Worm (Caenorhabditis elegans) whole organism, L3 larva: ENCODE data around the gene K01A2.10.

Experiments used
- R02D3.7 ChIP-seq: fragments of 150-350 bp; optimal IDR thresholded peaks from 2 replicates; lab custom pipeline; 2014; ENCODE audit warnings: missing biosample characterization, missing genetic modification characterization
- ZK546.5 ChIP-seq: sonication (generic microtip); optimal IDR thresholded peaks from 2 replicates; lab custom pipeline; 2017; ENCODE audit warnings: missing biosample characterization, missing genetic modification characterization
- aly-2 ChIP-seq: fragments of 150-350 bp; optimal IDR thresholded peaks from 2 replicates; lab custom pipeline; 2014; ENCODE audit warnings: missing biosample characterization, missing genetic modification characterization
- ama-1 ChIP-seq: fragments of 150-350 bp; optimal IDR thresholded peaks from 2 replicates; lab custom pipeline; 2018
- ceh-16 ChIP-seq: sonication (generic microtip); optimal IDR thresholded peaks from 2 replicates; lab custom pipeline; 2017; ENCODE audit warnings: missing biosample characterization, missing genetic modification characterization
- ceh-28 ChIP-seq: fragments of 150-350 bp; optimal IDR thresholded peaks from 2 replicates; lab custom pipeline; 2014; ENCODE audit warnings: missing biosample characterization, missing genetic modification reagents, missing genetic modification characterization
- ceh-82 ChIP-seq: fragments of 150-350 bp; optimal IDR thresholded peaks from 2 replicates; lab custom pipeline; 2014; ENCODE audit warnings: missing biosample characterization, missing genetic modification characterization
- ceh-9 ChIP-seq: sonication (generic microtip); optimal IDR thresholded peaks from 2 replicates; lab custom pipeline; 2018; ENCODE audit warnings: missing biosample characterization, missing genetic modification characterization
- daf-12 ChIP-seq: fragments of 150-350 bp; optimal IDR thresholded peaks from 2 replicates; lab custom pipeline; 2014; ENCODE audit warnings: missing biosample characterization, missing genetic modification reagents, missing genetic modification characterization
- egl-27 ChIP-seq: sonication (generic microtip); optimal IDR thresholded peaks from 4 replicates; lab custom pipeline; 2017; ENCODE audit warnings: missing biosample characterization, missing genetic modification reagents, missing genetic modification characterization
- egl-5 ChIP-seq: fragments of 150-350 bp; optimal IDR thresholded peaks from 2 replicates; lab custom pipeline; 2017; ENCODE audit warnings: missing biosample characterization, missing genetic modification reagents, missing genetic modification characterization, inconsistent platforms
- elt-1 ChIP-seq: fragments of 150-350 bp; optimal IDR thresholded peaks from 2 replicates; lab custom pipeline; 2014; ENCODE audit warnings: missing biosample characterization, missing genetic modification characterization
- elt-2 ChIP-seq: sonication (generic microtip); optimal IDR thresholded peaks from 2 replicates; lab custom pipeline; 2016; ENCODE audit warnings: missing genetic modification reagents, mild to moderate bottlenecking, missing genetic modification characterization, missing compliant biosample characterization
- eor-1 ChIP-seq, 2 experiments: fragments of 150-350 bp; optimal IDR thresholded peaks; 2 replicates each; lab custom pipeline; 2014 to 2018; ENCODE audit warnings: missing biosample characterization in 2 of 2, missing genetic modification characterization in 2 of 2
- fkh-10 ChIP-seq: sonication (generic microtip); optimal IDR thresholded peaks from 2 replicates; lab custom pipeline; 2017; ENCODE audit warnings: missing biosample characterization, missing genetic modification reagents, missing genetic modification characterization
- fkh-2 ChIP-seq: fragments of 150-350 bp; optimal IDR thresholded peaks from 2 replicates; lab custom pipeline; 2014; ENCODE audit warnings: missing biosample characterization, missing genetic modification reagents, missing genetic modification characterization
- fos-1 ChIP-seq: fragments of 150-350 bp; optimal IDR thresholded peaks from 2 replicates; lab custom pipeline; 2014; ENCODE audit warnings: missing biosample characterization, missing genetic modification characterization
- hmg-11 ChIP-seq: sonication (generic microtip); optimal IDR thresholded peaks from 2 replicates; lab custom pipeline; 2016; ENCODE audit warnings: missing genetic modification characterization, missing compliant biosample characterization
- jun-1 ChIP-seq: fragments of 150-350 bp; optimal IDR thresholded peaks from 2 replicates; lab custom pipeline; 2014; ENCODE audit warnings: missing biosample characterization, missing genetic modification reagents, missing genetic modification characterization
- lin-15B ChIP-seq: fragments of 150-350 bp; optimal IDR thresholded peaks from 2 replicates; lab custom pipeline; 2014; ENCODE audit warnings: missing biosample characterization, missing genetic modification characterization
- lin-39 ChIP-seq: fragments of 150-350 bp; optimal IDR thresholded peaks from 2 replicates; lab custom pipeline; 2018; ENCODE audit warnings: missing biosample characterization, missing genetic modification reagents, missing genetic modification characterization
- lsy-12 ChIP-seq: sonication (generic microtip); optimal IDR thresholded peaks from 2 replicates; lab custom pipeline; 2016; ENCODE audit warnings: mild to moderate bottlenecking, missing genetic modification characterization, missing compliant biosample characterization
- mdl-1 ChIP-seq: fragments of 150-350 bp; optimal IDR thresholded peaks from 2 replicates; lab custom pipeline; 2014; ENCODE audit warnings: missing biosample characterization, missing genetic modification characterization
- mml-1 ChIP-seq: fragments of 150-350 bp; sonication (generic microtip); optimal IDR thresholded peaks from 3 replicates; lab custom pipeline; 2014; ENCODE audit warnings: missing biosample characterization, missing genetic modification characterization
- nfya-1 ChIP-seq: sonication (generic microtip); optimal IDR thresholded peaks from 2 replicates; lab custom pipeline; 2017; ENCODE audit warnings: missing genetic modification characterization, mild to moderate bottlenecking, missing compliant biosample characterization, antibody characterized with exemption, moderate library complexity; ENCODE audit not compliant: insufficient read depth
- nhr-11 ChIP-seq: fragments of 150-350 bp; optimal IDR thresholded peaks from 2 replicates; lab custom pipeline; 2014; ENCODE audit warnings: missing biosample characterization, missing genetic modification characterization
- nhr-12 ChIP-seq: fragments of 150-350 bp; optimal IDR thresholded peaks from 2 replicates; lab custom pipeline; 2014; ENCODE audit warnings: missing biosample characterization, missing genetic modification characterization
- nhr-23 ChIP-seq: fragments of 150-350 bp; optimal IDR thresholded peaks from 2 replicates; lab custom pipeline; 2014; ENCODE audit warnings: missing biosample characterization, missing genetic modification reagents, missing genetic modification characterization
- nhr-25 ChIP-seq: sonication (generic microtip); optimal IDR thresholded peaks from 2 replicates; lab custom pipeline; 2017; ENCODE audit warnings: missing biosample characterization, missing genetic modification characterization
- nhr-28 ChIP-seq: fragments of 150-350 bp; optimal IDR thresholded peaks from 2 replicates; lab custom pipeline; 2014; ENCODE audit warnings: missing biosample characterization, missing genetic modification characterization
- nhr-43 ChIP-seq: sonication (generic microtip); optimal IDR thresholded peaks from 2 replicates; lab custom pipeline; 2016; ENCODE audit warnings: mild to moderate bottlenecking, missing genetic modification characterization, missing compliant biosample characterization; ENCODE audit not compliant: poor library complexity, severe bottlenecking
- nhr-77 ChIP-seq: fragments of 150-350 bp; optimal IDR thresholded peaks from 2 replicates; lab custom pipeline; 2014; ENCODE audit warnings: missing biosample characterization, missing genetic modification characterization
- pha-4 ChIP-seq: fragments of 150-350 bp; optimal IDR thresholded peaks from 2 replicates; lab custom pipeline; 2014; ENCODE audit warnings: missing biosample characterization, missing genetic modification reagents, missing genetic modification characterization
- pqm-1 ChIP-seq: fragments of 150-350 bp; optimal IDR thresholded peaks from 2 replicates; lab custom pipeline; 2017; ENCODE audit warnings: missing biosample characterization, missing genetic modification characterization, inconsistent platforms
- sea-2 ChIP-seq: fragments of 150-350 bp; sonication (generic microtip); optimal IDR thresholded peaks from 4 replicates; lab custom pipeline; 2014; ENCODE audit warnings: missing biosample characterization, missing genetic modification reagents, missing genetic modification characterization
- skn-1 ChIP-seq: fragments of 150-350 bp; optimal IDR thresholded peaks from 2 replicates; lab custom pipeline; 2014; ENCODE audit warnings: missing biosample characterization, missing genetic modification characterization
- snpc-4 ChIP-seq: fragments of 150-350 bp; optimal IDR thresholded peaks from 2 replicates; lab custom pipeline; 2014; ENCODE audit warnings: missing biosample characterization, missing genetic modification characterization
- tbx-2 ChIP-seq: sonication (generic microtip); optimal IDR thresholded peaks from 2 replicates; lab custom pipeline; 2016; ENCODE audit warnings: mild to moderate bottlenecking, missing genetic modification characterization, missing compliant biosample characterization
- unc-39 ChIP-seq: sonication (generic microtip); optimal IDR thresholded peaks from 4 replicates; lab custom pipeline; 2017; ENCODE audit warnings: missing biosample characterization, missing genetic modification characterization
- unc-62 ChIP-seq: fragments of 150-350 bp; sonication (generic microtip); optimal IDR thresholded peaks from 4 replicates; lab custom pipeline; 2014; ENCODE audit warnings: missing biosample characterization, missing genetic modification reagents, missing genetic modification characterization
- zag-1 ChIP-seq: fragments of 150-350 bp; optimal IDR thresholded peaks from 2 replicates; lab custom pipeline; 2014; ENCODE audit warnings: missing biosample characterization, missing genetic modification characterization
- ztf-11 ChIP-seq: fragments of 150-350 bp; optimal IDR thresholded peaks from 2 replicates; lab custom pipeline; 2014; ENCODE audit warnings: missing biosample characterization, missing genetic modification characterization
- ztf-4 ChIP-seq: fragments of 150-350 bp; optimal IDR thresholded peaks from 2 replicates; lab custom pipeline; 2014; ENCODE audit warnings: missing biosample characterization, missing genetic modification characterization

Gene K01A2.10

DNA sequence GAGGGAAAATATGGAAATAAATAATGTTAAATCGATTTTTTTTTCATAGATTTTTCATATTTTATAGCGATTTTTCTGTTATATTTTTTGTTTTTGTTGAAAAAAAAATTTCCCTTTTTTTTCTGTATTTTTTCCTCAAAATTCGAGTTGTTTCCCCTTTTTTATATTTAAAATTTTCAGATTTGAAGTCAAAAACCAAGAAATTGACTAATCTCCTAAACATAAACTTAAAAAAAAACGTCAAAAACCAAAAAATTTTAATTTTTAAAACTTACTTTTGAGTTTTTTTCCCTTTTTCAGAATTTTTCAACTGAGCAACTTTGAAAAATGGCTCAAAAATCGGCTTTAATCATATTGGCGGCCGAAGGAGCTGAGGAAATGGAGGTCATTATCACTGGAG, 32.6 kb downstream of the K01A2.10 start, which contains the start of gene djr-1.1:
Gene djr-1.1 (plus strand): TSS at position 301 of the 400 bp plus-strand sequence.
- TF ChIP-seq sea-2 (GFP tag; lab: Kevin White, UChicago) (no peak), daf-12 (tag; lab: Kevin White, UChicago) (no peak), ztf-11 (tag; lab: Kevin White, UChicago) (no peak), ZK546.5 (tag; lab: Kevin White, UChicago) (no peak), jun-1 (no peak), snpc-4 (tag; lab: Kevin White, UChicago) (no peak)
- TF ChIP-seq, all 47 proteins: peak for 0

DNA sequence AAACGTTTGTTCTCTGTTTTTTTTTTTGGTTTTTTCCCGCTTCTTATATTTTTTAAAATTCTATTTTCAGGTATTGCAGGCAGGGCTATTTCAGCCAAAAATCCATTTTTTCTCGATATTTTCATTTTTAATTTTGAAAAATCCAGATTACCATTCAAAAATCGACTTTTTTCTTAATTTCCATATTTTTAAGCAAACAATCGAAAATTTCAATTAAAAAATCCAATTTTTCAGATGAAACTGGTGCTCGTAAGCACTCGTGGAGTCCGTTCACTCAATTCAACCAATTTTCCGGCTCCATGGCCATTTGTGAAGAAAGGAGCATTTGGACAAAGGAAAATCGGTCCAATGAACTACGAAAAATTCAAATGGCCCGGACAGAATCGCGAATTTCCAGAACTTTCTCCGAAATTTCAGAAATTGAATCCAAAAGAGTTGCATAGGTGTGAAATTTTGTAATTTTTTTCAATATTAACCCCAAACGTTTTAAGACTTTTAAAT, 34.1 kb downstream of the K01A2.10 start, which contains the start of gene mrpl-41:
Gene mrpl-41 (plus strand): TSS at position 235 of the 501 bp plus-strand sequence.
- no peak for TF ChIP-seq sea-2 (GFP tag; lab: Kevin White, UChicago)
- no peak for TF ChIP-seq pha-4 (tag; lab: Kevin White, UChicago)
- TF ChIP-seq ama-1 (lab: Kevin White, UChicago): peak; percentile 17
- peak; percentile 4 for TF ChIP-seq elt-2 (tag; lab: Kevin White, UChicago)
- TF ChIP-seq nhr-28 (tag; lab: Kevin White, UChicago): no peak
- TF ChIP-seq snpc-4 (tag; lab: Kevin White, UChicago): no peak
- no peak for TF ChIP-seq eor-1 (tag; optimal IDR thresholded peaks at IDR 0.05; lab: Kevin White, UChicago)
- peak; percentile 48 for TF ChIP-seq nhr-43 (tag; lab: Kevin White, UChicago)
- peak; percentile 7 for TF ChIP-seq lsy-12 (tag; lab: Kevin White, UChicago)
- no peak for TF ChIP-seq ztf-4 (tag; lab: Kevin White, UChicago)
- TF ChIP-seq jun-1: no peak
- TF ChIP-seq, all 47 proteins: peak for 4

DNA sequence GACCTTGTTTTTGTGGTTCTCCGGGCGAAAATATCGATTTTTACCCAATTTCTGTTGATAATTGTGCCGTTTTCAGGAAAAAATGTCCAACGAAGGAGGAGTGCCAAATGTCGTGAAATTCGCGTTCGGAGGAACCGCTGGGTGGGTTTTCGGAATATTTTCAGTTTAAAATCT, 36.5 kb downstream of the K01A2.10 start, which contains the start of gene misc-1:
Gene misc-1 (plus strand): TSS at position 75 of the 174 bp plus-strand sequence.
- TF ChIP-seq ceh-28 (tag; lab: Kevin White, UChicago): peak; percentile 0
- TF ChIP-seq nhr-23: no peak

DNA sequence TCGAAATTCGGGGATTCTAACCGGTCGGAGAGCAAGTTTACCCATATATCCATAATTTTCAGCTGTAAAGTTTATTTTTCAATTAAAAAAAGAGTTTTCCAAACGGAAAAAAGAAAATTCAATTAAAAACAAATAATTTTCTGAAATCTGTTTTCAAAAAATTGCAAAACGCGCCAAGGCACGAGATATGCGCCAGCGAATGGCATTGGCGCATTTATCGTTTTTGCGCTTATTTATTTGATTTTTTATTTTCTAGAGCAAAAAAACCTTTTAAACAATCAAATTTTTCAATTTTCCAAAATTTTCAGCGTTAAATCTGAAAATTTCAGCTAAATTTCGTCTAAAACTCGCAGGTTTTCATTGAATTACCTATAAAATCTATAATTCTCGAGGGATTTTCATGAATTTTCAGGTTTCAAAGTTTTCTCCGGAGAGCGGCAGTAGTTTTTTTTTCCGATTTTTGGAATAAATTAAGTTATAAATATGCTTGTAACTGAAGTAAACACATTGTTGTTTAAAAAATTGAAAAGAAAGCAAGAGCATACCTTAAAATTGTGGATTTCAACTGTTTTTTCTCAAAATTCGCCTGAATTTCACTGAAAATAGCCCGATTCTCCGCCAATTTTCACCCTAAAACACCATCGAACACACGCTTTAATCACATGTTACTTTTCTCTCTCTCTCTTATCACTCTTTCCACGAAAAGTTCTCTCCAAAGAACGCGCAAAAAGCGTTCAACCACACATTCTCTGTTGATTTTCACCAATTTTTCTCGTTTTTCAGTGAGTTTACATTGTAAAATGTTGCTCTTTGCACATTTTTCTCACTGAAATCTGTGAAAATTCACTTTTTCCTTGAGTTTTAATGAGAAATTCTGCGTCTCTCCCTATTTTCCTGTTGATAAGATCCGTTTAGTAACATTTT, 37.0 kb downstream of the K01A2.10 start, which contains the start of gene B0432.10:
Gene B0432.10 (minus strand): TSS at position 649 of the 924 bp plus-strand sequence.
- peak; percentile 26 for TF ChIP-seq lin-39
- peak; percentile 47 for TF ChIP-seq ceh-82 (tag; lab: Kevin White, UChicago)
- TF ChIP-seq jun-1: no peak
- TF ChIP-seq zag-1: no peak
- TF ChIP-seq elt-2 (tag; lab: Kevin White, UChicago): peak; percentile 32
- TF ChIP-seq lsy-12 (tag; lab: Kevin White, UChicago): peak; percentile 42
- TF ChIP-seq fos-1 (tag; lab: Kevin White, UChicago): no peak
- no peak for TF ChIP-seq ZK546.5 (tag; lab: Kevin White, UChicago)
- peak; percentile 92 for TF ChIP-seq lin-15B
- peak; percentile 88 for TF ChIP-seq nfya-1 (tag; lab: Kevin White, UChicago)
- TF ChIP-seq pqm-1: peak; percentile 91
- peak; percentile 57 for TF ChIP-seq nhr-25 (tag; lab: Kevin White, UChicago)
- TF ChIP-seq nhr-12: no peak
- peak; percentile 18 for TF ChIP-seq ceh-28 (tag; lab: Kevin White, UChicago)
- TF ChIP-seq ceh-9: no peak
- TF ChIP-seq eor-1 (tag; optimal IDR thresholded peaks at IDR 0.05; lab: Kevin White, UChicago): no peak
- TF ChIP-seq ztf-4 (tag; lab: Kevin White, UChicago): no peak
- no peak for TF ChIP-seq nhr-28 (tag; lab: Kevin White, UChicago)
- no peak for TF ChIP-seq tbx-2 (tag; lab: Kevin White, UChicago)
- peak; percentile 40 for TF ChIP-seq ama-1 (lab: Kevin White, UChicago)
- no peak for TF ChIP-seq nhr-77 (tag; lab: Kevin White, UChicago)
- no peak for TF ChIP-seq aly-2
- TF ChIP-seq fkh-10 (GFP tag; lab: Kevin White, UChicago): peak; percentile 8
- no peak for TF ChIP-seq fkh-2 (tag; lab: Kevin White, UChicago)
- peak; percentile 91 for TF ChIP-seq snpc-4 (tag; lab: Kevin White, UChicago)
- TF ChIP-seq skn-1 (tag; lab: Kevin White, UChicago): peak; percentile 69
- peak; percentile 94 for TF ChIP-seq pha-4 (tag; lab: Kevin White, UChicago)
- no peak for TF ChIP-seq mdl-1 (tag; lab: Kevin White, UChicago)
- TF ChIP-seq mml-1 (tag; lab: Kevin White, UChicago): no peak
- TF ChIP-seq ceh-16 (tag; lab: Kevin White, UChicago): no peak
- peak; percentile 58 for TF ChIP-seq egl-5 (tag; lab: Kevin White, UChicago)
- TF ChIP-seq elt-1 (tag; lab: Kevin White, UChicago): no peak
- TF ChIP-seq hmg-11: peak; percentile 18
- TF ChIP-seq unc-39 (tag; lab: Kevin White, UChicago): no peak
- TF ChIP-seq nhr-11 (tag; lab: Kevin White, UChicago): no peak
- TF ChIP-seq egl-27 (tag; lab: Kevin White, UChicago): no peak
- TF ChIP-seq R02D3.7 (tag; lab: Kevin White, UChicago): peak; percentile 56
- no peak for TF ChIP-seq unc-62
- TF ChIP-seq nhr-23: peak; percentile 90
